Worm (Caenorhabditis elegans) whole organism, L2 larva: ENCODE measurements around the gene nhr-157.
A peak's percentile ranks its signal among the peaks of the same experiment; 100 is the strongest.

Experiments used
- C34F6.9 ChIP-seq: fragments of 150-350 bp; optimal IDR thresholded peaks from 2 replicates; lab custom pipeline; 2014; ENCODE audit warnings: missing biosample characterization, missing genetic modification characterization
- R02D3.7 ChIP-seq: fragments of 150-350 bp; optimal IDR thresholded peaks from 2 replicates; lab custom pipeline; 2014; ENCODE audit warnings: missing biosample characterization, missing genetic modification characterization
- ZK546.5 ChIP-seq: sonication (generic microtip); optimal IDR thresholded peaks from 2 replicates; lab custom pipeline; 2017; ENCODE audit warnings: missing biosample characterization, missing genetic modification characterization
- aly-2 ChIP-seq: fragments of 150-350 bp; optimal IDR thresholded peaks from 2 replicates; lab custom pipeline; 2014; ENCODE audit warnings: missing biosample characterization, missing genetic modification characterization
- ceh-82 ChIP-seq: fragments of 150-350 bp; optimal IDR thresholded peaks from 2 replicates; lab custom pipeline; 2014; ENCODE audit warnings: missing biosample characterization, missing genetic modification characterization
- dmd-4 ChIP-seq: sonication (generic microtip); optimal IDR thresholded peaks from 2 replicates; lab custom pipeline; 2017; ENCODE audit warnings: missing biosample characterization, missing genetic modification characterization
- egl-27 ChIP-seq: sonication (generic microtip); optimal IDR thresholded peaks from 3 replicates; lab custom pipeline; 2017; ENCODE audit warnings: missing biosample characterization, missing genetic modification reagents, missing genetic modification characterization
- elt-1 ChIP-seq: fragments of 150-350 bp; optimal IDR thresholded peaks from 2 replicates; lab custom pipeline; 2014; ENCODE audit warnings: missing biosample characterization, missing genetic modification characterization
- elt-3 ChIP-seq: sonication (generic microtip); optimal IDR thresholded peaks from 2 replicates; lab custom pipeline; 2017; ENCODE audit warnings: missing biosample characterization, missing genetic modification characterization
- gmeb-1 ChIP-seq: fragments of 150-350 bp; optimal IDR thresholded peaks from 2 replicates; lab custom pipeline; 2014; ENCODE audit warnings: missing biosample characterization, missing genetic modification characterization
- lin-39 ChIP-seq: fragments of 150-350 bp; optimal IDR thresholded peaks from 2 replicates; lab custom pipeline; 2014; ENCODE audit warnings: missing biosample characterization, missing genetic modification reagents, missing genetic modification characterization
- lsy-2 ChIP-seq, 2 experiments: fragments of 150-350 bp in 1 of 2; sonication (generic microtip) in 1 of 2; optimal IDR thresholded peaks; 2 replicates each; lab custom pipeline; 2014 to 2017; ENCODE audit warnings: missing biosample characterization in 2 of 2, missing genetic modification characterization in 2 of 2
- mdl-1 ChIP-seq, 2 experiments: fragments of 150-350 bp in 1 of 2; sonication (generic microtip) in 1 of 2; optimal IDR thresholded peaks; 2 replicates each; lab custom pipeline; 2017; ENCODE audit warnings: missing biosample characterization in 2 of 2, missing genetic modification characterization in 2 of 2
- nhr-11 ChIP-seq: fragments of 150-350 bp; optimal IDR thresholded peaks from 2 replicates; lab custom pipeline; 2014; ENCODE audit warnings: missing biosample characterization, missing genetic modification characterization
- nhr-21 ChIP-seq: fragments of 150-350 bp; optimal IDR thresholded peaks from 2 replicates; lab custom pipeline; 2014; ENCODE audit warnings: missing biosample characterization, missing genetic modification characterization
- nhr-237 ChIP-seq: fragments of 150-350 bp; optimal IDR thresholded peaks from 2 replicates; lab custom pipeline; 2014; ENCODE audit warnings: missing biosample characterization, missing genetic modification characterization
- nhr-6 ChIP-seq: fragments of 150-350 bp; optimal IDR thresholded peaks from 2 replicates; lab custom pipeline; 2014; ENCODE audit warnings: missing biosample characterization, missing genetic modification characterization
- nhr-77 ChIP-seq: fragments of 150-350 bp; optimal IDR thresholded peaks from 2 replicates; lab custom pipeline; 2014; ENCODE audit warnings: missing biosample characterization, missing genetic modification characterization
- peb-1 ChIP-seq: fragments of 150-350 bp; optimal IDR thresholded peaks from 2 replicates; lab custom pipeline; 2014; ENCODE audit warnings: missing biosample characterization, missing genetic modification characterization
- sem-4 ChIP-seq: fragments of 150-350 bp; optimal IDR thresholded peaks from 2 replicates; lab custom pipeline; 2014; ENCODE audit warnings: missing biosample characterization, missing genetic modification reagents, missing genetic modification characterization
- skn-1 ChIP-seq: sonication (generic microtip); optimal IDR thresholded peaks from 2 replicates; lab custom pipeline; 2017; ENCODE audit warnings: missing biosample characterization, missing genetic modification characterization
- sma-3 ChIP-seq: sonication (generic microtip); optimal IDR thresholded peaks from 2 replicates; lab custom pipeline; 2016; ENCODE audit warnings: missing genetic modification reagents, missing genetic modification characterization, missing compliant biosample characterization
- sma-9 ChIP-seq, 2 experiments: fragments of 150-350 bp in 1 of 2; sonication (generic microtip) in 1 of 2; optimal IDR thresholded peaks; 2 replicates each; lab custom pipeline; 2014 to 2016; ENCODE audit warnings: missing genetic modification characterization in 2 of 2, mild to moderate bottlenecking in 1 of 2, missing biosample characterization in 1 of 2, missing compliant biosample characterization in 1 of 2, missing genetic modification reagents in 1 of 2, moderate library complexity in 1 of 2
- unc-39 ChIP-seq: fragments of 150-350 bp; optimal IDR thresholded peaks from 2 replicates; lab custom pipeline; 2014; ENCODE audit warnings: missing biosample characterization, missing genetic modification characterization
- unc-55 ChIP-seq: fragments of 150-350 bp; sonication (generic microtip); optimal IDR thresholded peaks from 3 replicates; lab custom pipeline; 2014; ENCODE audit warnings: missing biosample characterization, missing genetic modification reagents, missing genetic modification characterization
- zag-1 ChIP-seq: fragments of 150-350 bp; optimal IDR thresholded peaks from 2 replicates; lab custom pipeline; 2014; ENCODE audit warnings: missing biosample characterization, missing genetic modification characterization
- ztf-11 ChIP-seq: sonication (generic microtip); optimal IDR thresholded peaks from 2 replicates; lab custom pipeline; 2017; ENCODE audit warnings: missing biosample characterization, missing genetic modification characterization
- ztf-4 ChIP-seq: fragments of 150-350 bp; optimal IDR thresholded peaks from 2 replicates; lab custom pipeline; 2014; ENCODE audit warnings: missing biosample characterization, missing genetic modification characterization

Gene nhr-157

ce11 chrV:3832661-3833060 lies 36.1 kb downstream of the nhr-157 start:
- no peak for TF ChIP-seq nhr-11
- TF ChIP-seq dmd-4: no peak
- no peak for TF ChIP-seq zag-1 (tag; lab: Kevin White, UChicago)
- no peak for TF ChIP-seq aly-2 (tag; lab: Kevin White, UChicago)
- no peak for TF ChIP-seq R02D3.7 (tag; lab: Kevin White, UChicago)
- TF ChIP-seq nhr-237: no peak
- no peak for TF ChIP-seq sem-4 (tag; lab: Kevin White, UChicago)
- TF ChIP-seq elt-1 (tag; lab: Kevin White, UChicago): no peak
- no peak for TF ChIP-seq unc-39 (tag; lab: Kevin White, UChicago)
- TF ChIP-seq ztf-4 (tag; lab: Kevin White, UChicago): no peak
- TF ChIP-seq elt-3: no peak
- no peak for TF ChIP-seq egl-27
- no peak for TF ChIP-seq sma-9 (GFP tag; optimal IDR thresholded peaks at IDR 0.05; lab: Kevin White, UChicago)
- no peak for TF ChIP-seq sma-9 (tag; optimal IDR thresholded peaks at IDR 0.05; lab: Kevin White, UChicago)
- TF ChIP-seq ZK546.5: no peak
- no peak for TF ChIP-seq gmeb-1 (tag; lab: Kevin White, UChicago)

ce11 chrV:3832103-3832502 lies 36.7 kb downstream of the nhr-157 start:
- no peak for TF ChIP-seq mdl-1 (tag; optimal IDR thresholded peaks at IDR 0.05; lab: Kevin White, UChicago)
- no peak for TF ChIP-seq ztf-11 (tag; lab: Kevin White, UChicago)
- TF ChIP-seq unc-55 (GFP tag; lab: Kevin White, UChicago): no peak
- no peak for TF ChIP-seq C34F6.9 (tag; lab: Kevin White, UChicago)
- TF ChIP-seq nhr-6 (tag; lab: Kevin White, UChicago): no peak

- TF ChIP-seq peb-1 (no peak), ZK546.5 (no peak)
- TF ChIP-seq, all 48 proteins: peak for 0
Measured at ce11 chrV:3831616-3832015, 37.2 kb downstream of the nhr-157 start, which contains the start of gene H10D18.5. TSS of gene H10D18.5 (minus strand) at chrV:3831716.

ce11 chrV:3825190-3825589 lies 43.6 kb downstream of the nhr-157 start:
- TF ChIP-seq nhr-77 (tag; lab: Kevin White, UChicago) (no peak), unc-55 (GFP tag; lab: Kevin White, UChicago) (peak; percentile 35), peb-1 (no peak), dmd-4 (no peak), skn-1 (tag; lab: Kevin White, UChicago) (no peak), ceh-82 (tag; lab: Kevin White, UChicago) (no peak), elt-3 (no peak)

- TF ChIP-seq lsy-2 (tag; optimal IDR thresholded peaks at IDR 0.05; lab: Kevin White, UChicago): no peak
- TF ChIP-seq ztf-4 (tag; lab: Kevin White, UChicago): no peak
- TF ChIP-seq elt-1 (tag; lab: Kevin White, UChicago): no peak
- no peak for TF ChIP-seq R02D3.7 (tag; lab: Kevin White, UChicago)
- no peak for TF ChIP-seq ztf-11 (tag; lab: Kevin White, UChicago)
- TF ChIP-seq unc-55 (GFP tag; lab: Kevin White, UChicago): no peak
- TF ChIP-seq lin-39 (tag; lab: Kevin White, UChicago): no peak
- TF ChIP-seq nhr-21 (tag; lab: Kevin White, UChicago): no peak
- no peak for TF ChIP-seq sma-3 (GFP tag; lab: Kevin White, UChicago)
Measured at ce11 chrV:3820875-3821274, 47.9 kb downstream of the nhr-157 start.
